Worm (Caenorhabditis elegans) whole organism, L2 larva: ENCODE data around the gene nhr-59.

Experiments used
- C34F6.9 ChIP-seq: fragments of 150-350 bp; optimal IDR thresholded peaks from 2 replicates; lab custom pipeline; 2014; ENCODE audit warnings: missing biosample characterization, missing genetic modification characterization
- F13H6.1 ChIP-seq: sonication (generic microtip); optimal IDR thresholded peaks from 2 replicates; lab custom pipeline; 2016; ENCODE audit warnings: missing genetic modification characterization, missing compliant biosample characterization
- R02D3.7 ChIP-seq: fragments of 150-350 bp; optimal IDR thresholded peaks from 2 replicates; lab custom pipeline; 2014; ENCODE audit warnings: missing biosample characterization, missing genetic modification characterization
- Y55F3AM.14 ChIP-seq: fragments of 200-800 bp; sonication (Bioruptor generic); optimal IDR thresholded peaks from 2 replicates; lab custom pipeline; 2018; ENCODE audit warnings: mild to moderate bottlenecking, missing genetic modification characterization, missing compliant biosample characterization
- ZK546.5 ChIP-seq: sonication (generic microtip); optimal IDR thresholded peaks from 2 replicates; lab custom pipeline; 2017; ENCODE audit warnings: missing biosample characterization, missing genetic modification characterization
- alr-1 ChIP-seq: fragments of 150-350 bp; optimal IDR thresholded peaks from 2 replicates; lab custom pipeline; 2014; ENCODE audit warnings: missing biosample characterization, missing genetic modification characterization
- aly-2 ChIP-seq: fragments of 150-350 bp; optimal IDR thresholded peaks from 2 replicates; lab custom pipeline; 2014; ENCODE audit warnings: missing biosample characterization, missing genetic modification characterization
- ama-1 ChIP-seq: fragments of 150-350 bp; optimal IDR thresholded peaks from 2 replicates; lab custom pipeline; 2018; ENCODE audit warnings: inconsistent platforms
- ceh-16 ChIP-seq: fragments of 150-350 bp; optimal IDR thresholded peaks from 2 replicates; lab custom pipeline; 2014; ENCODE audit warnings: missing biosample characterization, missing genetic modification characterization
- ceh-82 ChIP-seq: fragments of 150-350 bp; optimal IDR thresholded peaks from 2 replicates; lab custom pipeline; 2014; ENCODE audit warnings: missing biosample characterization, missing genetic modification characterization
- crh-2 ChIP-seq: sonication (generic microtip); optimal IDR thresholded peaks from 2 replicates; lab custom pipeline; 2017; ENCODE audit warnings: missing biosample characterization, missing genetic modification characterization
- dmd-4 ChIP-seq: sonication (generic microtip); optimal IDR thresholded peaks from 2 replicates; lab custom pipeline; 2017; ENCODE audit warnings: missing biosample characterization, missing genetic modification characterization
- egl-27 ChIP-seq: sonication (generic microtip); optimal IDR thresholded peaks from 3 replicates; lab custom pipeline; 2017; ENCODE audit warnings: missing biosample characterization, missing genetic modification reagents, missing genetic modification characterization
- elt-1 ChIP-seq: fragments of 150-350 bp; optimal IDR thresholded peaks from 2 replicates; lab custom pipeline; 2014; ENCODE audit warnings: missing biosample characterization, missing genetic modification characterization
- elt-3 ChIP-seq: sonication (generic microtip); optimal IDR thresholded peaks from 2 replicates; lab custom pipeline; 2017; ENCODE audit warnings: missing biosample characterization, missing genetic modification characterization
- fos-1 ChIP-seq: fragments of 150-350 bp; optimal IDR thresholded peaks from 2 replicates; lab custom pipeline; 2014; ENCODE audit warnings: missing biosample characterization, missing genetic modification characterization
- gmeb-1 ChIP-seq: fragments of 150-350 bp; optimal IDR thresholded peaks from 2 replicates; lab custom pipeline; 2014; ENCODE audit warnings: missing biosample characterization, missing genetic modification characterization
- lin-11 ChIP-seq: fragments of 150-350 bp; sonication (generic microtip); optimal IDR thresholded peaks from 2 replicates; lab custom pipeline; 2014; ENCODE audit warnings: missing biosample characterization, missing genetic modification characterization, inconsistent platforms, mixed read lengths
- lin-13 ChIP-seq: fragments of 150-350 bp; optimal IDR thresholded peaks from 2 replicates; lab custom pipeline; 2014; ENCODE audit warnings: missing biosample characterization, missing genetic modification reagents, missing genetic modification characterization
- lin-39 ChIP-seq: fragments of 150-350 bp; optimal IDR thresholded peaks from 2 replicates; lab custom pipeline; 2014; ENCODE audit warnings: missing biosample characterization, missing genetic modification reagents, missing genetic modification characterization
- lsy-2 ChIP-seq, 2 experiments: fragments of 150-350 bp in 1 of 2; sonication (generic microtip) in 1 of 2; optimal IDR thresholded peaks; 2 replicates each; lab custom pipeline; 2014 to 2017; ENCODE audit warnings: missing biosample characterization in 2 of 2, missing genetic modification characterization in 2 of 2
- mbf-1 ChIP-seq: sonication (generic microtip); optimal IDR thresholded peaks from 2 replicates; lab custom pipeline; 2017; ENCODE audit warnings: missing biosample characterization, missing genetic modification characterization
- nhr-10 ChIP-seq: sonication (generic microtip); optimal IDR thresholded peaks from 2 replicates; lab custom pipeline; 2017; ENCODE audit warnings: missing biosample characterization, missing genetic modification characterization
- nhr-11 ChIP-seq: fragments of 150-350 bp; optimal IDR thresholded peaks from 2 replicates; lab custom pipeline; 2014; ENCODE audit warnings: missing biosample characterization, missing genetic modification characterization
- nhr-12 ChIP-seq: fragments of 150-350 bp; optimal IDR thresholded peaks from 2 replicates; lab custom pipeline; 2014; ENCODE audit warnings: missing biosample characterization, missing genetic modification characterization
- nhr-129 ChIP-seq: fragments of 150-350 bp; optimal IDR thresholded peaks from 2 replicates; lab custom pipeline; 2014; ENCODE audit warnings: missing biosample characterization, missing genetic modification characterization
- nhr-21 ChIP-seq: fragments of 150-350 bp; optimal IDR thresholded peaks from 2 replicates; lab custom pipeline; 2014; ENCODE audit warnings: missing biosample characterization, missing genetic modification characterization
- nhr-23 ChIP-seq: fragments of 150-350 bp; optimal IDR thresholded peaks from 2 replicates; lab custom pipeline; 2014; ENCODE audit warnings: missing biosample characterization, missing genetic modification reagents, missing genetic modification characterization
- nhr-237 ChIP-seq: fragments of 150-350 bp; optimal IDR thresholded peaks from 2 replicates; lab custom pipeline; 2014; ENCODE audit warnings: missing biosample characterization, missing genetic modification characterization
- nhr-25 ChIP-seq: fragments of 150-350 bp; sonication (generic microtip); optimal IDR thresholded peaks from 3 replicates; lab custom pipeline; 2014; ENCODE audit warnings: missing biosample characterization, missing genetic modification characterization
- nhr-6 ChIP-seq: fragments of 150-350 bp; optimal IDR thresholded peaks from 2 replicates; lab custom pipeline; 2014; ENCODE audit warnings: missing biosample characterization, missing genetic modification characterization
- nhr-77 ChIP-seq: fragments of 150-350 bp; optimal IDR thresholded peaks from 2 replicates; lab custom pipeline; 2014; ENCODE audit warnings: missing biosample characterization, missing genetic modification characterization
- peb-1 ChIP-seq: fragments of 150-350 bp; optimal IDR thresholded peaks from 2 replicates; lab custom pipeline; 2014; ENCODE audit warnings: missing biosample characterization, missing genetic modification characterization
- sem-4 ChIP-seq: fragments of 150-350 bp; optimal IDR thresholded peaks from 2 replicates; lab custom pipeline; 2014; ENCODE audit warnings: missing biosample characterization, missing genetic modification reagents, missing genetic modification characterization
- skn-1 ChIP-seq: sonication (generic microtip); optimal IDR thresholded peaks from 2 replicates; lab custom pipeline; 2017; ENCODE audit warnings: missing biosample characterization, missing genetic modification characterization
- sma-3 ChIP-seq: sonication (generic microtip); optimal IDR thresholded peaks from 2 replicates; lab custom pipeline; 2016; ENCODE audit warnings: missing genetic modification reagents, missing genetic modification characterization, missing compliant biosample characterization
- sma-9 ChIP-seq, 2 experiments: fragments of 150-350 bp in 1 of 2; sonication (generic microtip) in 1 of 2; optimal IDR thresholded peaks; 2 replicates each; lab custom pipeline; 2014 to 2016; ENCODE audit warnings: missing genetic modification characterization in 2 of 2, mild to moderate bottlenecking in 1 of 2, missing biosample characterization in 1 of 2, missing compliant biosample characterization in 1 of 2, missing genetic modification reagents in 1 of 2, moderate library complexity in 1 of 2
- snpc-4 ChIP-seq: fragments of 150-350 bp; optimal IDR thresholded peaks from 2 replicates; lab custom pipeline; 2014; ENCODE audit warnings: missing biosample characterization, missing genetic modification characterization
- unc-39 ChIP-seq: fragments of 150-350 bp; optimal IDR thresholded peaks from 2 replicates; lab custom pipeline; 2014; ENCODE audit warnings: missing biosample characterization, missing genetic modification characterization
- unc-55 ChIP-seq: fragments of 150-350 bp; sonication (generic microtip); optimal IDR thresholded peaks from 3 replicates; lab custom pipeline; 2014; ENCODE audit warnings: missing biosample characterization, missing genetic modification reagents, missing genetic modification characterization
- unc-62 ChIP-seq: fragments of 150-350 bp; optimal IDR thresholded peaks from 2 replicates; lab custom pipeline; 2014; ENCODE audit warnings: missing biosample characterization, missing genetic modification reagents, missing genetic modification characterization
- zag-1 ChIP-seq: fragments of 150-350 bp; optimal IDR thresholded peaks from 2 replicates; lab custom pipeline; 2014; ENCODE audit warnings: missing biosample characterization, missing genetic modification characterization
- ztf-1 ChIP-seq: fragments of 200-800 bp; sonication (Bioruptor generic); conservative IDR thresholded peaks from 2 replicates; pipeline ENCODE4 v1.3.6; 2022; ENCODE audit warnings: missing genetic modification characterization, missing compliant biosample characterization
- ztf-4 ChIP-seq: fragments of 150-350 bp; optimal IDR thresholded peaks from 2 replicates; lab custom pipeline; 2014; ENCODE audit warnings: missing biosample characterization, missing genetic modification characterization

nhr-59 gene

ce11 chrV:2292240-2292639, 14.2 kb upstream of the nhr-59 start, which contains the start of gene nhr-115:
Gene nhr-115 (plus strand): TSS chrV:2292540.
- no peak for TF ChIP-seq ZK546.5 (tag; lab: Kevin White, UChicago)
- TF ChIP-seq fos-1 (tag; lab: Kevin White, UChicago), result peak; percentile 37
- no peak for TF ChIP-seq crh-2 (tag; lab: Kevin White, UChicago)

ce11 chrV:2290329-2290728, 12.3 kb upstream of the nhr-59 start, which contains the start of gene nhr-225:
Gene nhr-225 (minus strand): TSS chrV:2290474.
- no peak for TF ChIP-seq ama-1 (lab: Kevin White, UChicago)
- peak; percentile 18 for TF ChIP-seq sma-9 (GFP tag; optimal IDR thresholded peaks at IDR 0.05; lab: Kevin White, UChicago)
- no peak for TF ChIP-seq sma-9 (tag; optimal IDR thresholded peaks at IDR 0.05; lab: Kevin White, UChicago)
- peak; percentile 57 for TF ChIP-seq fos-1 (tag; lab: Kevin White, UChicago)

ce11 chrV:2285107-2285506, 7.0 kb upstream of the nhr-59 start, which contains the start of gene nhr-227:
Gene nhr-227 (plus strand): TSS chrV:2285432.
- TF ChIP-seq nhr-237 (tag; lab: Kevin White, UChicago), result no peak
- no peak for TF ChIP-seq crh-2 (tag; lab: Kevin White, UChicago)
- TF ChIP-seq ztf-4 (tag; lab: Kevin White, UChicago), result no peak
- no peak for TF ChIP-seq unc-39 (tag; lab: Kevin White, UChicago)
- no peak for TF ChIP-seq unc-62 (GFP tag; lab: Kevin White, UChicago)
- no peak for TF ChIP-seq alr-1 (tag; lab: Kevin White, UChicago)
- TF ChIP-seq dmd-4, result no peak
- TF ChIP-seq aly-2 (tag; lab: Kevin White, UChicago), result no peak
- TF ChIP-seq nhr-23 (tag; lab: Kevin White, UChicago), result no peak
- no peak for TF ChIP-seq nhr-25
- TF ChIP-seq lin-11 (tag; lab: Kevin White, UChicago), result no peak
- no peak for TF ChIP-seq lin-39 (tag; lab: Kevin White, UChicago)
- TF ChIP-seq egl-27, result no peak
- TF ChIP-seq lin-13 (GFP tag; lab: Kevin White, UChicago), result no peak
- TF ChIP-seq nhr-77 (tag; lab: Kevin White, UChicago), result no peak
- no peak for TF ChIP-seq lsy-2 (tag; optimal IDR thresholded peaks at IDR 0.05; lab: Kevin White, UChicago)
- TF ChIP-seq nhr-129 (tag; lab: Kevin White, UChicago), result no peak
- TF ChIP-seq skn-1 (tag; lab: Kevin White, UChicago), result no peak
- no peak for TF ChIP-seq snpc-4 (tag; lab: Kevin White, UChicago)
- TF ChIP-seq ZK546.5 (tag; lab: Kevin White, UChicago), result no peak

ce11 chrV:2281499-2281898, 3.4 kb upstream of the nhr-59 start, which contains the start of gene nhr-228:
Gene nhr-228 (plus strand): TSS chrV:2281759.
- no peak for TF ChIP-seq mbf-1
- TF ChIP-seq C34F6.9 (tag; lab: Kevin White, UChicago), result peak; percentile 60
- TF ChIP-seq nhr-6 (tag; lab: Kevin White, UChicago), result no peak
- peak; percentile 29 for TF ChIP-seq unc-55 (GFP tag; lab: Kevin White, UChicago)
- no peak for TF ChIP-seq sma-3 (GFP tag; lab: Kevin White, UChicago)
- no peak for TF ChIP-seq snpc-4 (tag; lab: Kevin White, UChicago)
- TF ChIP-seq R02D3.7 (tag; lab: Kevin White, UChicago), result no peak
- TF ChIP-seq nhr-77 (tag; lab: Kevin White, UChicago), result no peak
- peak; percentile 45 for TF ChIP-seq sma-9 (GFP tag; optimal IDR thresholded peaks at IDR 0.05; lab: Kevin White, UChicago)
- no peak for TF ChIP-seq sma-9 (tag; optimal IDR thresholded peaks at IDR 0.05; lab: Kevin White, UChicago)
- peak; percentile 77 for TF ChIP-seq skn-1 (tag; lab: Kevin White, UChicago)
- TF ChIP-seq zag-1 (tag; lab: Kevin White, UChicago), result no peak
- no peak for TF ChIP-seq ceh-82 (tag; lab: Kevin White, UChicago)
- TF ChIP-seq nhr-11, result no peak
- no peak for TF ChIP-seq unc-39 (tag; lab: Kevin White, UChicago)
- TF ChIP-seq crh-2 (tag; lab: Kevin White, UChicago), result peak; percentile 17
- peak; percentile 15 for TF ChIP-seq F13H6.1 (tag; lab: Kevin White, UChicago)
- TF ChIP-seq egl-27, result no peak
- TF ChIP-seq aly-2 (tag; lab: Kevin White, UChicago), result no peak
- peak; percentile 13 for TF ChIP-seq gmeb-1 (tag; lab: Kevin White, UChicago)
- no peak for TF ChIP-seq elt-1
- no peak for TF ChIP-seq nhr-12 (tag; lab: Kevin White, UChicago)
- no peak for TF ChIP-seq nhr-23 (tag; lab: Kevin White, UChicago)
- no peak for TF ChIP-seq sem-4 (tag; lab: Kevin White, UChicago)
- TF ChIP-seq fos-1 (tag; lab: Kevin White, UChicago), result peak; percentile 74
- peak in 1 of 2 experiments; percentile 54 for TF ChIP-seq lsy-2 (tag; optimal IDR thresholded peaks at IDR 0.05; lab: Kevin White, UChicago)
- no peak for TF ChIP-seq ztf-1
- TF ChIP-seq ceh-16 (tag; lab: Kevin White, UChicago), result no peak
- no peak for TF ChIP-seq nhr-21 (tag; lab: Kevin White, UChicago)
- TF ChIP-seq nhr-10 (tag; lab: Kevin White, UChicago), result no peak
- no peak for TF ChIP-seq Y55F3AM.14 (GFP tag; lab: Kevin White, UChicago)
- TF ChIP-seq ZK546.5 (tag; lab: Kevin White, UChicago), result no peak
- no peak for TF ChIP-seq alr-1 (tag; lab: Kevin White, UChicago)
- no peak for TF ChIP-seq ama-1 (lab: Kevin White, UChicago)
- no peak for TF ChIP-seq unc-62 (GFP tag; lab: Kevin White, UChicago)
- TF ChIP-seq elt-3 (tag; lab: Kevin White, UChicago), result no peak
- TF ChIP-seq nhr-237 (tag; lab: Kevin White, UChicago), result no peak
- TF ChIP-seq nhr-25, result peak; percentile 15
- no peak for TF ChIP-seq peb-1 (tag; lab: Kevin White, UChicago)
- TF ChIP-seq lin-11 (tag; lab: Kevin White, UChicago), result no peak
- no peak for TF ChIP-seq lin-13 (GFP tag; lab: Kevin White, UChicago)
- no peak for TF ChIP-seq ztf-4 (tag; lab: Kevin White, UChicago)
- no peak for TF ChIP-seq lin-39 (tag; lab: Kevin White, UChicago)
